Worm (Caenorhabditis elegans): ENCODE measurements around the gene nucb-1.

Gene nucb-1

ce11 chrX:10249685-10250084, 52.2 kb downstream of the nucb-1 start:
- TF ChIP-seq hlh-13 (GFP tag; optimal IDR thresholded peaks at IDR 0.05) = no peak
- no peak for TF ChIP-seq K02D7.2 (tag; optimal IDR thresholded peaks at IDR 0.05)

Measured in whole organism, late embryonic.